Fruit fly (Drosophila melanogaster) whole organism, embryonic: ENCODE measurements around the gene CG3598.

Experiments used
- CG12155 ChIP-seq: fragments of 200-800 bp; sonication (Bioruptor generic); optimal IDR thresholded peaks from 3 replicates; lab custom pipeline; 2016; ENCODE audit warnings: missing biosample characterization, missing genetic modification characterization
- CG13296 ChIP-seq: fragments of 200-800 bp; sonication (Bioruptor generic); optimal IDR thresholded peaks from 3 replicates; lab custom pipeline; 2018; ENCODE audit warnings: missing biosample characterization, mild to moderate bottlenecking, missing genetic modification characterization
- CG13894 ChIP-seq: fragments of 200-800 bp; sonication (Bioruptor generic); optimal IDR thresholded peaks from 3 replicates; lab custom pipeline; 2018; ENCODE audit warnings: missing biosample characterization, mild to moderate bottlenecking, missing genetic modification characterization, moderate library complexity
- CG15479 ChIP-seq: fragments of 200-800 bp; sonication (Bioruptor generic); optimal IDR thresholded peaks from 3 replicates; lab custom pipeline; 2019; ENCODE audit warnings: missing biosample characterization, mild to moderate bottlenecking, missing genetic modification characterization, moderate library complexity
- CG18476 ChIP-seq: fragments of 200-800 bp; sonication (Bioruptor generic); optimal IDR thresholded peaks from 2 replicates; lab custom pipeline; 2016; ENCODE audit warnings: missing biosample characterization, mild to moderate bottlenecking, missing genetic modification characterization
- CG2199 ChIP-seq: fragments of 200-800 bp; sonication (Bioruptor generic); IDR thresholded peaks from 3 replicates; pipeline ENCODE4 v1.3.6; 2022; ENCODE audit warnings: missing biosample characterization, missing genetic modification characterization
- CG2678 ChIP-seq: fragments of 200-800 bp; sonication (Bioruptor generic); optimal IDR thresholded peaks from 3 replicates; lab custom pipeline; 2019; ENCODE audit warnings: missing biosample characterization, mild to moderate bottlenecking, missing genetic modification characterization, moderate library complexity
- CG3065 ChIP-seq: fragments of 200-800 bp; sonication (Bioruptor generic); optimal IDR thresholded peaks from 2 replicates; lab custom pipeline; 2016; ENCODE audit warnings: missing biosample characterization, missing genetic modification characterization
- CG4404 ChIP-seq: fragments of 200-800 bp; sonication (Bioruptor generic); IDR thresholded peaks from 2 replicates; pipeline ENCODE4 v1.3.6; 2022; ENCODE audit warnings: missing biosample characterization, missing genetic modification characterization
- CG5245 ChIP-seq: fragments of 200-800 bp; sonication (Bioruptor generic); optimal IDR thresholded peaks from 3 replicates; lab custom pipeline; 2016; ENCODE audit warnings: missing biosample characterization, missing genetic modification characterization
- CG7271 ChIP-seq: fragments of 200-800 bp; sonication (Bioruptor generic); optimal IDR thresholded peaks from 2 replicates; lab custom pipeline; 2018; ENCODE audit warnings: missing biosample characterization, mild to moderate bottlenecking, missing genetic modification characterization, moderate library complexity
- CG8281 ChIP-seq: fragments of 200-800 bp; sonication (Bioruptor generic); optimal IDR thresholded peaks from 2 replicates; lab custom pipeline; 2018; ENCODE audit warnings: missing biosample characterization, mild to moderate bottlenecking, missing genetic modification characterization, moderate library complexity
- CG8478 ChIP-seq: fragments of >200 bp; optimal IDR thresholded peaks from 2 replicates; lab custom pipeline; 2018
- CrebB ChIP-seq: fragments of 200-800 bp; sonication (Bioruptor generic); optimal IDR thresholded peaks from 3 replicates; lab custom pipeline; 2018; ENCODE audit warnings: missing biosample characterization, mild to moderate bottlenecking, missing genetic modification characterization
- Fer1 ChIP-seq: fragments of 200-800 bp; sonication (Bioruptor generic); optimal IDR thresholded peaks from 2 replicates; lab custom pipeline; 2017; ENCODE audit warnings: missing biosample characterization, mild to moderate bottlenecking, missing genetic modification characterization
- HHEX ChIP-seq: fragments of 200-800 bp; sonication (Bioruptor generic); optimal IDR thresholded peaks from 3 replicates; lab custom pipeline; 2017; ENCODE audit warnings: missing biosample characterization, mild to moderate bottlenecking, missing genetic modification characterization, missing genetic modification reagents
- Hmr ChIP-seq: fragments of 200-800 bp; sonication (Bioruptor generic); optimal IDR thresholded peaks from 3 replicates; lab custom pipeline; 2017; ENCODE audit warnings: mild to moderate bottlenecking, missing biosample characterization, missing genetic modification reagents, missing genetic modification characterization
- Jarid2 ChIP-seq: fragments of 200-800 bp; sonication (Bioruptor generic); optimal IDR thresholded peaks from 3 replicates; lab custom pipeline; 2017; ENCODE audit warnings: mild to moderate bottlenecking, missing biosample characterization, missing genetic modification reagents, missing genetic modification characterization
- NC2β ChIP-seq: fragments of 200-800 bp; sonication (Bioruptor generic); optimal IDR thresholded peaks from 2 replicates; lab custom pipeline; 2016; ENCODE audit warnings: missing biosample characterization, missing genetic modification characterization
- Nf-YA ChIP-seq: fragments of 200-800 bp; sonication (Bioruptor generic); IDR thresholded peaks from 2 replicates; pipeline ENCODE4 v1.3.6; 2022; ENCODE audit warnings: missing biosample characterization, missing genetic modification characterization
- Oaz ChIP-seq: fragments of 200-800 bp; sonication (Bioruptor generic); IDR thresholded peaks from 2 replicates; pipeline ENCODE4 v1.3.6; 2022; ENCODE audit warnings: missing biosample characterization, missing genetic modification characterization
- Oli ChIP-seq: fragments of 200-800 bp; sonication (Bioruptor generic); optimal IDR thresholded peaks from 2 replicates; lab custom pipeline; 2018; ENCODE audit warnings: missing biosample characterization, mild to moderate bottlenecking, missing genetic modification characterization, moderate library complexity
- Poxn ChIP-seq: fragments of 200-800 bp; sonication (Bioruptor generic); IDR thresholded peaks from 2 replicates; pipeline ENCODE4 v1.3.6; 2022; ENCODE audit warnings: missing biosample characterization, missing genetic modification characterization
- Rfx ChIP-seq: fragments of 200-800 bp; sonication (Bioruptor generic); IDR thresholded peaks from 2 replicates; pipeline ENCODE4 v1.3.6; 2022; ENCODE audit warnings: missing biosample characterization, missing genetic modification characterization
- Sry-δ ChIP-seq: fragments of 200-800 bp; sonication (Bioruptor generic); optimal IDR thresholded peaks from 2 replicates; lab custom pipeline; 2016; ENCODE audit warnings: missing biosample characterization, missing genetic modification characterization
- Stat92E ChIP-seq, 3 experiments: fragments of >200 bp in 2 of 3; fragments of 200-800 bp in 1 of 3; sonication (Bioruptor generic) in 1 of 3; optimal IDR thresholded peaks; 2 replicates each; lab custom pipeline; 2017 to 2019; ENCODE audit warnings: missing biosample characterization in 3 of 3, missing genetic modification characterization in 3 of 3, mild to moderate bottlenecking in 1 of 3, moderate library complexity in 1 of 3
- amos ChIP-seq: fragments of 200-800 bp; sonication (Bioruptor generic); IDR thresholded peaks from 2 replicates; pipeline ENCODE4 v1.3.6; 2022; ENCODE audit warnings: missing biosample characterization, missing genetic modification characterization; ENCODE audit not compliant: partially characterized antibody
- ara ChIP-seq: fragments of 200-800 bp; sonication (Bioruptor generic); IDR thresholded peaks from 2 replicates; pipeline ENCODE4 v1.3.6; 2022; ENCODE audit warnings: missing biosample characterization, missing genetic modification characterization
- br ChIP-seq: fragments of >200 bp; optimal IDR thresholded peaks from 2 replicates; lab custom pipeline; 2017
- cato ChIP-seq: fragments of 200-800 bp; sonication (Bioruptor generic); optimal IDR thresholded peaks from 2 replicates; lab custom pipeline; 2016; ENCODE audit warnings: missing biosample characterization, missing genetic modification characterization, borderline replicate concordance
- croc ChIP-seq: fragments of 200-800 bp; sonication (Bioruptor generic); conservative IDR thresholded peaks from 3 replicates; pipeline ENCODE4 v1.3.6; 2022; ENCODE audit warnings: missing biosample characterization, missing genetic modification characterization
- dpn ChIP-seq, 2 experiments: fragments of 200-800 bp; sonication (Bioruptor generic); optimal IDR thresholded peaks; 3 replicates each; lab custom pipeline; 2016; ENCODE audit warnings: missing biosample characterization in 2 of 2, missing genetic modification characterization in 2 of 2
- emc ChIP-seq: fragments of 200-800 bp; sonication (Bioruptor generic); optimal IDR thresholded peaks from 2 replicates; lab custom pipeline; 2016; ENCODE audit warnings: missing biosample characterization, missing genetic modification characterization
- ems ChIP-seq: fragments of 200-800 bp; sonication (Bioruptor generic); optimal IDR thresholded peaks from 3 replicates; lab custom pipeline; 2016; ENCODE audit warnings: missing biosample characterization, missing genetic modification characterization
- en ChIP-seq: fragments of 200-800 bp; sonication (Bioruptor generic); optimal IDR thresholded peaks from 2 replicates; lab custom pipeline; 2016; ENCODE audit warnings: missing biosample characterization, missing genetic modification characterization
- fd3F ChIP-seq: fragments of 200-800 bp; sonication (Bioruptor generic); optimal IDR thresholded peaks from 2 replicates; lab custom pipeline; 2018; ENCODE audit warnings: missing biosample characterization, mild to moderate bottlenecking, missing genetic modification characterization, moderate library complexity
- ftz-f1 ChIP-seq: fragments of 200-800 bp; sonication (Bioruptor generic); optimal IDR thresholded peaks from 2 replicates; lab custom pipeline; 2016; ENCODE audit warnings: missing biosample characterization, missing genetic modification characterization
- gce ChIP-seq: fragments of 200-800 bp; sonication (Bioruptor generic); IDR thresholded peaks from 3 replicates; pipeline ENCODE4 v1.3.6; 2022; ENCODE audit warnings: missing biosample characterization, missing genetic modification characterization
- grau ChIP-seq: fragments of 200-800 bp; optimal IDR thresholded peaks from 3 replicates; lab custom pipeline; 2019; ENCODE audit warnings: missing biosample characterization, mild to moderate bottlenecking, missing genetic modification characterization, moderate library complexity
- ind ChIP-seq: fragments of 200-800 bp; sonication (Bioruptor generic); optimal IDR thresholded peaks from 3 replicates; lab custom pipeline; 2016; ENCODE audit warnings: missing biosample characterization, missing genetic modification characterization
- lmd ChIP-seq: fragments of 200-800 bp; sonication (Bioruptor generic); IDR thresholded peaks from 2 replicates; pipeline ENCODE4 v1.3.6; 2022; ENCODE audit warnings: missing biosample characterization, missing genetic modification characterization
- pho ChIP-seq: fragments of 200-800 bp; sonication (Bioruptor generic); optimal IDR thresholded peaks from 2 replicates; lab custom pipeline; 2016; ENCODE audit warnings: missing biosample characterization, missing genetic modification characterization
- phol ChIP-seq: fragments of 200-800 bp; sonication (Bioruptor generic); optimal IDR thresholded peaks from 3 replicates; lab custom pipeline; 2018; ENCODE audit warnings: missing biosample characterization, mild to moderate bottlenecking, missing genetic modification characterization, moderate library complexity
- pnt ChIP-seq: fragments of 200-800 bp; sonication (Bioruptor generic); optimal IDR thresholded peaks from 3 replicates; lab custom pipeline; 2016; ENCODE audit warnings: missing biosample characterization, missing genetic modification characterization
- psq ChIP-seq: fragments of 200-800 bp; sonication (Bioruptor generic); optimal IDR thresholded peaks from 2 replicates; lab custom pipeline; 2017; ENCODE audit warnings: missing biosample characterization, missing genetic modification characterization
- scrt ChIP-seq: fragments of 200-800 bp; sonication (Bioruptor generic); optimal IDR thresholded peaks from 2 replicates; lab custom pipeline; 2018; ENCODE audit warnings: missing biosample characterization, mild to moderate bottlenecking, missing genetic modification characterization, moderate library complexity
- seq ChIP-seq: fragments of 200-800 bp; sonication (Bioruptor generic); IDR thresholded peaks from 2 replicates; pipeline ENCODE4 v1.3.6; 2022; ENCODE audit warnings: missing biosample characterization, missing genetic modification characterization
- sqz ChIP-seq: fragments of 200-800 bp; sonication (Bioruptor generic); optimal IDR thresholded peaks from 3 replicates; lab custom pipeline; 2018; ENCODE audit warnings: missing biosample characterization, mild to moderate bottlenecking, missing genetic modification characterization
- stwl ChIP-seq: fragments of 200-800 bp; sonication (Bioruptor generic); optimal IDR thresholded peaks from 3 replicates; lab custom pipeline; 2018; ENCODE audit warnings: missing biosample characterization, mild to moderate bottlenecking, missing genetic modification characterization, moderate library complexity
- tgo ChIP-seq: fragments of 200-800 bp; sonication (Bioruptor generic); IDR thresholded peaks from 3 replicates; pipeline ENCODE4 v1.3.6; 2022; ENCODE audit warnings: missing biosample characterization, missing genetic modification characterization
- unpg ChIP-seq: fragments of 200-800 bp; sonication (Bioruptor generic); optimal IDR thresholded peaks from 3 replicates; lab custom pipeline; 2018; ENCODE audit warnings: missing biosample characterization, mild to moderate bottlenecking, missing genetic modification characterization, moderate library complexity

The CG3598 gene

dm6 chrX:2912581-2912980, 24.2 kb upstream of the CG3598 start (continued):
- TF ChIP-seq Sry-δ (GFP tag; lab: Kevin White, UChicago), result no peak
- TF ChIP-seq CG13894, result no peak
- TF ChIP-seq Poxn (GFP tag; lab: Robert Waterston, UW), result no peak
- TF ChIP-seq ara (GFP tag; lab: Robert Waterston, UW), result no peak
- no peak for TF ChIP-seq gce (GFP tag; lab: Robert Waterston, UW)
- TF ChIP-seq pnt (GFP tag; lab: Kevin White, UChicago), result no peak
- TF ChIP-seq CG2678, result peak; percentile 24
- TF ChIP-seq tgo (GFP tag; lab: Robert Waterston, UW), result no peak
- TF ChIP-seq pho (GFP tag; lab: Kevin White, UChicago), result no peak
- no peak for TF ChIP-seq CG3065 (GFP tag; lab: Kevin White, UChicago)
- no peak for TF ChIP-seq dpn (GFP tag; optimal IDR thresholded peaks at IDR 0.05; lab: Kevin White, UChicago)
- no peak for TF ChIP-seq CG8281 (tag; lab: Kevin White, UChicago)
- TF ChIP-seq unpg, result peak; percentile 36
- TF ChIP-seq lmd (GFP tag; lab: Robert Waterston, UW), result peak; percentile 30; the same call in 1 of the 2 replicates
- no peak for TF ChIP-seq emc (GFP tag; lab: Kevin White, UChicago)
- no peak for TF ChIP-seq CG5245
- no peak for TF ChIP-seq psq (GFP tag; lab: Kevin White, UChicago)
- peak; percentile 20 for TF ChIP-seq phol (tag; lab: Kevin White, UChicago)
- no peak for TF ChIP-seq CrebB (tag; lab: Kevin White, UChicago)
- TF ChIP-seq ind, result no peak
- TF ChIP-seq en (GFP tag; lab: Kevin White, UChicago), result no peak
- no peak for TF ChIP-seq sqz (GFP tag; lab: Kevin White, UChicago)
- peak; percentile 12 for TF ChIP-seq Fer1 (GFP tag; lab: Kevin White, UChicago)
- TF ChIP-seq amos (GFP tag; lab: Robert Waterston, UW), result no peak
- TF ChIP-seq NC2β (GFP tag; lab: Kevin White, UChicago), result no peak
- TF ChIP-seq HHEX, result no peak
- TF ChIP-seq Jarid2 (GFP tag; lab: Kevin White, UChicago), result no peak
- no peak for TF ChIP-seq CG2199 (GFP tag; lab: Robert Waterston, UW)
- no peak for TF ChIP-seq ems (GFP tag; lab: Kevin White, UChicago)
- no peak for TF ChIP-seq CG4404 (GFP tag; lab: Robert Waterston, UW)
- no peak for TF ChIP-seq br (lab: Kevin White, UChicago)
- no peak for TF ChIP-seq Stat92E (GFP tag; optimal IDR thresholded peaks at IDR 0.05; lab: Kevin White, UChicago)
- 0 out of 2 replicates have a peak, but pooled peaks have one; percentile 10 for TF ChIP-seq Rfx (GFP tag; lab: Robert Waterston, UW)
- no peak for TF ChIP-seq cato (GFP tag; lab: Kevin White, UChicago)
- TF ChIP-seq scrt (GFP tag; lab: Kevin White, UChicago), result no peak
- TF ChIP-seq Nf-YA, result no peak
- TF ChIP-seq CG7271 (tag; lab: Kevin White, UChicago), result no peak
- no peak for TF ChIP-seq CG13296 (GFP tag; lab: Kevin White, UChicago)
- peak; percentile 21 for TF ChIP-seq grau
- TF ChIP-seq CG12155 (GFP tag; lab: Kevin White, UChicago), result no peak
- TF ChIP-seq seq (GFP tag; lab: Robert Waterston, UW), result 0 out of 2 replicates have a peak, but pooled peaks have one; percentile 12
- TF ChIP-seq Hmr, result peak; percentile 34
- peak; percentile 36 for TF ChIP-seq Oli (tag; lab: Kevin White, UChicago)
- no peak for TF ChIP-seq fd3F
- peak; percentile 4 for TF ChIP-seq CG18476 (GFP tag; lab: Kevin White, UChicago)
- TF ChIP-seq CG15479, result no peak
- TF ChIP-seq ftz-f1 (GFP tag; lab: Kevin White, UChicago), result no peak
- TF ChIP-seq CG8478, result no peak
- 0 out of 2 replicates have a peak, but pooled peaks have one; percentile 6 for TF ChIP-seq Oaz (GFP tag; lab: Robert Waterston, UW)
- no peak for TF ChIP-seq stwl
- no peak for TF ChIP-seq croc (GFP tag; lab: Robert Waterston, UW)
- TF ChIP-seq, all 482 proteins: peak for 44
